Worm (Caenorhabditis elegans): Measurements from ENCODE around the gene adm-4.
A peak's percentile ranks its signal among the peaks of the same experiment; 100 is the strongest.

Gene adm-4

ce11 chrX:7791802-7792201 lies 6.3 kb downstream of the adm-4 start:
- TF ChIP-seq lin-35 (GFP tag; optimal IDR thresholded peaks at IDR 0.05), result peak in 1 of 3 experiments; percentile 42
- TF ChIP-seq lin-26 (GFP tag; IDR thresholded peaks at IDR 0.05), result no peak
- TF ChIP-seq nhr-179 (tag; optimal IDR thresholded peaks at IDR 0.05), result no peak
- TF ChIP-seq nhr-90 (tag; optimal IDR thresholded peaks at IDR 0.05), result no peak
- TF ChIP-seq F55B11.4 (tag; optimal IDR thresholded peaks at IDR 0.05; ENCODE audit: borderline replicate concordance, insufficient read depth), result no peak
- TF ChIP-seq F33H1.4 (GFP tag; IDR thresholded peaks at IDR 0.05), result no peak
- no peak for TF ChIP-seq B0336.3 (GFP tag; IDR thresholded peaks at IDR 0.05)
- TF ChIP-seq lin-40 (tag; optimal IDR thresholded peaks at IDR 0.05), result peak; percentile 13
- peak; percentile 87 for TF ChIP-seq cebp-1 (GFP tag; IDR thresholded peaks at IDR 0.05)
- peak; percentile 97 for TF ChIP-seq cebp-1 (tag; optimal IDR thresholded peaks at IDR 0.05)
- TF ChIP-seq K12H6.12 (tag; optimal IDR thresholded peaks at IDR 0.05), result peak; percentile 27
- no peak for TF ChIP-seq ztf-26 (tag; optimal IDR thresholded peaks at IDR 0.05)
- TF ChIP-seq nfya-1 (tag; optimal IDR thresholded peaks at IDR 0.05; ENCODE audit: borderline replicate concordance, insufficient read depth), result no peak
- TF ChIP-seq snpc-4 (GFP tag; optimal IDR thresholded peaks at IDR 0.05), result no peak
- no peak for TF ChIP-seq snpc-4 (tag; optimal IDR thresholded peaks at IDR 0.05)

ce11 chrX:7787885-7788353 lies 10.2 kb downstream of the adm-4 start, which contains the start of gene ZK154.5:
ZK154.5 (minus strand) TSS chrX:7787935.
- no peak for TF ChIP-seq F10E7.11 (tag; optimal IDR thresholded peaks at IDR 0.05)
- peak; percentile 31 for TF ChIP-seq ceh-27 (GFP tag; optimal IDR thresholded peaks at IDR 0.05)
- no peak for TF ChIP-seq pbrm-1 (GFP tag; IDR thresholded peaks at IDR 0.05)
- TF ChIP-seq ceh-58 (GFP tag; IDR thresholded peaks at IDR 0.05), result no peak
- TF ChIP-seq mel-28 (tag; optimal IDR thresholded peaks at IDR 0.05; ENCODE audit: borderline replicate concordance), result no peak
- peak; percentile 48 for TF ChIP-seq gei-17 (GFP tag; optimal IDR thresholded peaks at IDR 0.05)
- no peak for TF ChIP-seq ceh-91 (GFP tag; IDR thresholded peaks at IDR 0.05)
- TF ChIP-seq unc-130 (GFP tag; optimal IDR thresholded peaks at IDR 0.05), result no peak
- no peak for TF ChIP-seq hlh-12 (tag; optimal IDR thresholded peaks at IDR 0.05)
- no peak for TF ChIP-seq nhr-90 (tag; optimal IDR thresholded peaks at IDR 0.05)
- no peak for TF ChIP-seq K12H6.12 (tag; optimal IDR thresholded peaks at IDR 0.05)
- TF ChIP-seq rcor-1 (GFP tag; IDR thresholded peaks at IDR 0.05), result 0 out of 2 replicates have a peak, but pooled peaks have one; percentile 16
- no peak for TF ChIP-seq ekl-4 (GFP tag; IDR thresholded peaks at IDR 0.05)
- TF ChIP-seq attf-5 (GFP tag; optimal IDR thresholded peaks at IDR 0.05), result peak; percentile 47
- no peak for TF ChIP-seq B0336.3 (GFP tag; IDR thresholded peaks at IDR 0.05)
- TF ChIP-seq ztf-3 (GFP tag; optimal IDR thresholded peaks at IDR 0.05), result no peak
- TF ChIP-seq hmg-20 (GFP tag; IDR thresholded peaks at IDR 0.05), result no peak
- peak; percentile 40 to 54 for TF ChIP-seq let-607 (tag; optimal IDR thresholded peaks at IDR 0.05)
- TF ChIP-seq egrh-3 (GFP tag; IDR thresholded peaks at IDR 0.05), result no peak
- peak; percentile 55 for TF ChIP-seq nhr-80 (tag; optimal IDR thresholded peaks at IDR 0.05)
- no peak for TF ChIP-seq lin-35 (GFP tag; optimal IDR thresholded peaks at IDR 0.05)
- no peak for TF ChIP-seq hlh-26 (GFP tag; conservative IDR thresholded peaks at IDR 0.05)
- no peak for TF ChIP-seq lsl-1 (GFP tag; optimal IDR thresholded peaks at IDR 0.05)
- TF ChIP-seq hmg-1.2 (GFP tag; IDR thresholded peaks at IDR 0.05), result peak; percentile 89
- TF ChIP-seq mcd-1 (GFP tag; IDR thresholded peaks at IDR 0.05), result no peak; the same call in 1 of the 2 replicates
- TF ChIP-seq ccch-3 (GFP tag; optimal IDR thresholded peaks at IDR 0.05), result no peak
- no peak for TF ChIP-seq ets-4 (GFP tag; optimal IDR thresholded peaks at IDR 0.05)
- TF ChIP-seq repo-1 (tag; optimal IDR thresholded peaks at IDR 0.05), result no peak
- no peak for TF ChIP-seq efl-1 (GFP tag; optimal IDR thresholded peaks at IDR 0.05)
- TF ChIP-seq lin-26 (GFP tag; IDR thresholded peaks at IDR 0.05), result no peak
- no peak for TF ChIP-seq ceh-40 (GFP tag; IDR thresholded peaks at IDR 0.05)
- TF ChIP-seq tbp1 (GFP tag; optimal IDR thresholded peaks at IDR 0.05), result peak; percentile 14
- TF ChIP-seq cebp-1 (GFP tag; IDR thresholded peaks at IDR 0.05), result no peak
- peak; percentile 63 for TF ChIP-seq cebp-1 (tag; optimal IDR thresholded peaks at IDR 0.05)
- TF ChIP-seq xnd-1 (tag; optimal IDR thresholded peaks at IDR 0.05), result no peak
- no peak for TF ChIP-seq attf-6 (GFP tag; IDR thresholded peaks at IDR 0.05)
- no peak for TF ChIP-seq zim-3 (tag; optimal IDR thresholded peaks at IDR 0.05)
- TF ChIP-seq dox-1 (GFP tag; IDR thresholded peaks at IDR 0.05), result peak; percentile 57; the same call in 1 of the 2 replicates
- no peak for TF ChIP-seq fkh-3 (tag; optimal IDR thresholded peaks at IDR 0.05)

All from whole organism, young adult.